Worm (Caenorhabditis elegans) whole organism, late embryonic: ENCODE data around the gene slc-17.3.

Experiments used
- ahr-1 ChIP-seq: sonication (generic microtip); optimal IDR thresholded peaks from 2 replicates; lab custom pipeline; 2016; ENCODE audit warnings: missing genetic modification characterization, missing compliant biosample characterization
- ceh-18 ChIP-seq: sonication (generic microtip); optimal IDR thresholded peaks from 2 replicates; lab custom pipeline; 2016; ENCODE audit warnings: missing genetic modification characterization, missing compliant biosample characterization
- ceh-30 ChIP-seq: fragments of 150-350 bp; optimal IDR thresholded peaks from 2 replicates; lab custom pipeline; 2014; ENCODE audit warnings: missing biosample characterization, missing genetic modification characterization
- dve-1 ChIP-seq: sonication (generic microtip); optimal IDR thresholded peaks from 2 replicates; lab custom pipeline; 2017; ENCODE audit warnings: antibody characterized with exemption, mild to moderate bottlenecking, missing genetic modification characterization, missing compliant biosample characterization
- nfya-1 ChIP-seq: sonication (generic microtip); optimal IDR thresholded peaks from 2 replicates; lab custom pipeline; 2017; ENCODE audit warnings: missing genetic modification characterization, mild to moderate bottlenecking, missing compliant biosample characterization, antibody characterized with exemption, moderate library complexity
- nhr-11 ChIP-seq: fragments of 150-350 bp; optimal IDR thresholded peaks from 2 replicates; lab custom pipeline; 2014; ENCODE audit warnings: missing biosample characterization, missing genetic modification characterization
- odd-2 ChIP-seq: sonication (generic microtip); optimal IDR thresholded peaks from 2 replicates; lab custom pipeline; 2017; ENCODE audit warnings: antibody characterized with exemption, mild to moderate bottlenecking, missing genetic modification characterization, missing compliant biosample characterization
- pat-9 ChIP-seq: fragments of 200-800 bp; sonication (Bioruptor generic); optimal IDR thresholded peaks from 2 replicates; lab custom pipeline; 2018; ENCODE audit warnings: mild to moderate bottlenecking, missing genetic modification characterization, moderate library complexity, missing compliant biosample characterization

DNA sequence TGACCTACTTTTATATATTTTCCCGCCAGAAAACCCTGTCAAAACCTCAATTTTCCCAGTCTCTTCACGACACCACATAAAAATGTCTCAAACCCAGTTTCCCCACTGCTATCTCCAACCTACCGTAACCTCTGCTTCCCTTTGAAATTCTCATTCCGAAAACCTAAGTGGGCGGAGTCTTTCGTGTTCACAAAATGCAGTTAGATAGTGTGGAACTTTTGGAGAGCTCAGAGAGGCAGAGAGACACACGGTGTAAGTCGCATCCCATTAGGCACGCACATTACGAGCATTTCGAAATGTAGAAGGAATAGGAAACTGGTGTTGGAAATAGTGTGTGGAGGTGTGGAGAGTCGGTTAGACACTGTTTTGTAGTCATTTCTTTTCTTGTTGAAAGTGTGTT lies 45.2 kb downstream of the slc-17.3 start:
- TF ChIP-seq nhr-11 (no peak), nfya-1 (no peak), odd-2 (tag; lab: Kevin White, UChicago) (no peak), pat-9 (no peak), ceh-18 (tag; lab: Kevin White, UChicago) (no peak), ceh-30 (tag; lab: Kevin White, UChicago) (no peak), dve-1 (tag; lab: Kevin White, UChicago) (no peak), ahr-1 (tag; lab: Kevin White, UChicago) (no peak)
